Worm (Caenorhabditis elegans): ENCODE measurements around the gene npax-3.

The npax-3 gene

ce11 chrIV:10870158-10870557 is 42.2 kb upstream of the npax-3 start:
- TF ChIP-seq fkh-3 (tag; optimal IDR thresholded peaks at IDR 0.05) (no peak), ztf-26 (tag; optimal IDR thresholded peaks at IDR 0.05) (no peak), bed-2 (GFP tag; IDR thresholded peaks at IDR 0.05) (no peak), Y95B8A.8 (GFP tag; IDR thresholded peaks at IDR 0.05) (no peak), nfyb-1 (GFP tag; IDR thresholded peaks at IDR 0.05) (no peak), lin-35 (GFP tag; optimal IDR thresholded peaks at IDR 0.05) (no peak)

- TF ChIP-seq D2030.7 (GFP tag; IDR thresholded peaks at IDR 0.05) (no peak), snpc-1.3 (tag; optimal IDR thresholded peaks at IDR 0.05; ENCODE audit: insufficient read depth) (no peak), zim-3 (tag; optimal IDR thresholded peaks at IDR 0.05) (no peak), hlh-12 (tag; optimal IDR thresholded peaks at IDR 0.05) (no peak), C17E4.6 (GFP tag; IDR thresholded peaks at IDR 0.05) (no peak), aptf-2 (GFP tag; conservative IDR thresholded peaks at IDR 0.05) (no peak), T07F8.4 (tag; optimal IDR thresholded peaks at IDR 0.05) (no peak), nhr-120 (GFP tag; IDR thresholded peaks at IDR 0.05) (no peak), K11D2.4 (GFP tag; IDR thresholded peaks at IDR 0.05) (no peak)
Observed at ce11 chrIV:10869642-10870041, 41.7 kb upstream of the npax-3 start.

- no peak for TF ChIP-seq attf-6 (GFP tag; IDR thresholded peaks at IDR 0.05)
- no peak for TF ChIP-seq tbp1 (GFP tag; optimal IDR thresholded peaks at IDR 0.05)
- TF ChIP-seq madf-10 (tag; optimal IDR thresholded peaks at IDR 0.05) = no peak
- TF ChIP-seq K11D2.4 (GFP tag; IDR thresholded peaks at IDR 0.05) = no peak
- TF ChIP-seq unc-62 (GFP tag; optimal IDR thresholded peaks at IDR 0.05) = no peak
Observed at ce11 chrIV:10868629-10869251, 40.8 kb upstream of the npax-3 start, which contains the start of gene F13E9.11. TSS of gene F13E9.11 (minus strand) at chrIV:10869135.

- TF ChIP-seq mel-28 (tag; optimal IDR thresholded peaks at IDR 0.05; ENCODE audit: borderline replicate concordance) (no peak), snpc-1.3 (tag; optimal IDR thresholded peaks at IDR 0.05; ENCODE audit: insufficient read depth) (no peak), fkh-3 (tag; optimal IDR thresholded peaks at IDR 0.05) (no peak), ets-4 (GFP tag; optimal IDR thresholded peaks at IDR 0.05) (no peak), egl-44 (GFP tag; IDR thresholded peaks at IDR 0.05) (no peak), F52B5.7 (tag; optimal IDR thresholded peaks at IDR 0.05) (no peak), lsy-27 (tag; optimal IDR thresholded peaks at IDR 0.05; ENCODE audit: borderline replicate concordance, insufficient read depth) (no peak), ztf-6 (GFP tag; IDR thresholded peaks at IDR 0.05) (no peak), D2030.7 (GFP tag; IDR thresholded peaks at IDR 0.05) (no peak), ztf-25 (GFP tag; IDR thresholded peaks at IDR 0.05) (no peak), B0261.1 (tag; optimal IDR thresholded peaks at IDR 0.05) (no peak), sdz-38 (tag; optimal IDR thresholded peaks at IDR 0.05) (no peak), F39B2.1 (GFP tag; IDR thresholded peaks at IDR 0.05) (no peak)
Observed at ce11 chrIV:10867370-10868146, 39.6 kb upstream of the npax-3 start.

- TF ChIP-seq ztf-28 (GFP tag; IDR thresholded peaks at IDR 0.05) (no peak), T26A5.8 (tag; optimal IDR thresholded peaks at IDR 0.05) (no peak), mcd-1 (GFP tag; IDR thresholded peaks at IDR 0.05) (no peak), ama-1 (optimal IDR thresholded peaks at IDR 0.05) (no peak), ama-1 (GFP tag; optimal IDR thresholded peaks at IDR 0.05) (no peak), tbx-9 (tag; optimal IDR thresholded peaks at IDR 0.05; ENCODE audit: borderline replicate concordance) (no peak), lag-1 (GFP tag; IDR thresholded peaks at IDR 0.05) (no peak), nfya-1 (tag; optimal IDR thresholded peaks at IDR 0.05; ENCODE audit: borderline replicate concordance, insufficient read depth) (no peak), repo-1 (tag; optimal IDR thresholded peaks at IDR 0.05) (no peak), T07F8.4 (tag; optimal IDR thresholded peaks at IDR 0.05) (no peak), rpc-1 (optimal IDR thresholded peaks at IDR 0.05) (no peak), rpc-1 (tag; optimal IDR thresholded peaks at IDR 0.05) (no peak), K12H6.12 (tag; optimal IDR thresholded peaks at IDR 0.05) (no peak), gei-17 (GFP tag; optimal IDR thresholded peaks at IDR 0.05) (no peak)
Observed at ce11 chrIV:10864031-10864430, 36.1 kb upstream of the npax-3 start, which contains the start of gene nish-1. TSS of gene nish-1 (plus strand) at chrIV:10864331.

All from whole organism, young adult.